Worm (Caenorhabditis elegans) whole organism, L2 larva: ENCODE data around the gene sma-1.

Source experiments
- ama-1 ChIP-seq: fragments of 150-350 bp; optimal IDR thresholded peaks from 2 replicates; lab custom pipeline; 2018; ENCODE audit warnings: inconsistent platforms
- gmeb-1 ChIP-seq: fragments of 150-350 bp; optimal IDR thresholded peaks from 2 replicates; lab custom pipeline; 2014; ENCODE audit warnings: missing biosample characterization, missing genetic modification characterization
- lin-39 ChIP-seq: fragments of 150-350 bp; optimal IDR thresholded peaks from 2 replicates; lab custom pipeline; 2014; ENCODE audit warnings: missing biosample characterization, missing genetic modification reagents, missing genetic modification characterization
- lsy-2 ChIP-seq, 2 experiments: fragments of 150-350 bp in 1 of 2; sonication (generic microtip) in 1 of 2; optimal IDR thresholded peaks; 2 replicates each; lab custom pipeline; 2014 to 2017; ENCODE audit warnings: missing biosample characterization in 2 of 2, missing genetic modification characterization in 2 of 2
- mab-5 ChIP-seq: fragments of 150-350 bp; optimal IDR thresholded peaks from 2 replicates; lab custom pipeline; 2014; ENCODE audit warnings: missing biosample characterization, missing genetic modification characterization
- mdl-1 ChIP-seq, 2 experiments: fragments of 150-350 bp in 1 of 2; sonication (generic microtip) in 1 of 2; optimal IDR thresholded peaks; 2 replicates each; lab custom pipeline; 2017; ENCODE audit warnings: missing biosample characterization in 2 of 2, missing genetic modification characterization in 2 of 2
- nhr-10 ChIP-seq: sonication (generic microtip); optimal IDR thresholded peaks from 2 replicates; lab custom pipeline; 2017; ENCODE audit warnings: missing biosample characterization, missing genetic modification characterization
- nhr-237 ChIP-seq: fragments of 150-350 bp; optimal IDR thresholded peaks from 2 replicates; lab custom pipeline; 2014; ENCODE audit warnings: missing biosample characterization, missing genetic modification characterization
- nhr-77 ChIP-seq: fragments of 150-350 bp; optimal IDR thresholded peaks from 2 replicates; lab custom pipeline; 2014; ENCODE audit warnings: missing biosample characterization, missing genetic modification characterization
- sem-4 ChIP-seq: fragments of 150-350 bp; optimal IDR thresholded peaks from 2 replicates; lab custom pipeline; 2014; ENCODE audit warnings: missing biosample characterization, missing genetic modification reagents, missing genetic modification characterization
- sma-9 ChIP-seq, 2 experiments: fragments of 150-350 bp in 1 of 2; sonication (generic microtip) in 1 of 2; optimal IDR thresholded peaks; 2 replicates each; lab custom pipeline; 2014 to 2016; ENCODE audit warnings: missing genetic modification characterization in 2 of 2, mild to moderate bottlenecking in 1 of 2, missing biosample characterization in 1 of 2, missing compliant biosample characterization in 1 of 2, missing genetic modification reagents in 1 of 2, moderate library complexity in 1 of 2
- unc-62 ChIP-seq: fragments of 150-350 bp; optimal IDR thresholded peaks from 2 replicates; lab custom pipeline; 2014; ENCODE audit warnings: missing biosample characterization, missing genetic modification reagents, missing genetic modification characterization
- ztf-4 ChIP-seq: fragments of 150-350 bp; optimal IDR thresholded peaks from 2 replicates; lab custom pipeline; 2014; ENCODE audit warnings: missing biosample characterization, missing genetic modification characterization

- no peak for TF ChIP-seq lsy-2 (tag; optimal IDR thresholded peaks at IDR 0.05; lab: Kevin White, UChicago)
- no peak for TF ChIP-seq ama-1 (lab: Kevin White, UChicago)
- no peak for TF ChIP-seq nhr-237
- TF ChIP-seq mab-5 (tag; lab: Kevin White, UChicago) = no peak
- no peak for TF ChIP-seq sma-9 (GFP tag; optimal IDR thresholded peaks at IDR 0.05; lab: Kevin White, UChicago)
- TF ChIP-seq sma-9 (tag; optimal IDR thresholded peaks at IDR 0.05; lab: Kevin White, UChicago) = no peak
- no peak for TF ChIP-seq nhr-10 (tag; lab: Kevin White, UChicago)
- no peak for TF ChIP-seq sem-4
- no peak for TF ChIP-seq nhr-77
- TF ChIP-seq gmeb-1 (tag; lab: Kevin White, UChicago) = no peak
- TF ChIP-seq ztf-4 = no peak
- no peak for TF ChIP-seq lin-39 (tag; lab: Kevin White, UChicago)
- TF ChIP-seq mdl-1 (tag; optimal IDR thresholded peaks at IDR 0.05; lab: Kevin White, UChicago) = no peak
- no peak for TF ChIP-seq unc-62 (GFP tag; lab: Kevin White, UChicago)
Measured at ce11 chrV:11953621-11954020, 54.4 kb downstream of the sma-1 start.
